Worm (Caenorhabditis elegans): Measurements from ENCODE around the gene ZC504.1.

ZC504.1 gene

DNA sequence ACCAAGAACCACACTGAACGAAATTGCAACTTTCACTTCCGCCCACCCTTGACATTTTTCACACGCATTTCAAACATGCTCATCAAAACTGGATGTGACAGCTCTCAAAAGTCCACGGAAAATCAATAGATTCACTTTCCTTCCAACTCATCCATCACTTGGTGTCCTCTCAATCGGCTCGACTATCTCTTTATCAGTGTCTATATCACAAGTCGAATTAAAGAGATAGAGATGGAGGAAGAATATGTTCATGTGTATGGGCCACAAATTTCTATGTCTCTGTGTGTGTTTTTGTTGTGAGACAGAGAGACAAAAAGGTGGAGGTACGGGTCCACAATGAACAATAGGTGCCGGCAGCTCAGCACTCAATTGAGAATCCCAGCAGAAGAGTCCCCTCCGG is 3.6 kb downstream of the ZC504.1 start:
- TF ChIP-seq unc-3 (GFP tag; conservative IDR thresholded peaks at IDR 0.05) (no peak), unc-3 (tag; optimal IDR thresholded peaks at IDR 0.05) (no peak), dmd-4 (tag; optimal IDR thresholded peaks at IDR 0.05; ENCODE audit: borderline replicate concordance) (no peak), C08G9.2 (tag; optimal IDR thresholded peaks at IDR 0.05) (no peak), rnt-1 (tag; optimal IDR thresholded peaks at IDR 0.05) (peak; percentile 70), fax-1 (tag; optimal IDR thresholded peaks at IDR 0.05) (no peak), lim-6 (tag; optimal IDR thresholded peaks at IDR 0.05) (no peak), zip-5 (tag; optimal IDR thresholded peaks at IDR 0.05) (no peak), dve-1 (tag; optimal IDR thresholded peaks at IDR 0.05) (no peak), elt-2 (tag; optimal IDR thresholded peaks at IDR 0.05) (no peak), unc-42 (tag; optimal IDR thresholded peaks at IDR 0.05) (no peak), tbx-7 (tag; optimal IDR thresholded peaks at IDR 0.05) (no peak), pag-3 (tag; optimal IDR thresholded peaks at IDR 0.05; ENCODE audit: borderline replicate concordance) (no peak), ceh-34 (tag; optimal IDR thresholded peaks at IDR 0.05) (no peak), ceh-6 (GFP tag; optimal IDR thresholded peaks at IDR 0.05) (no peak), ceh-9 (tag; optimal IDR thresholded peaks at IDR 0.05) (no peak), ceh-18 (tag; optimal IDR thresholded peaks at IDR 0.05) (peak; percentile 81), hlh-13 (GFP tag; optimal IDR thresholded peaks at IDR 0.05) (no peak), ceh-14 (tag; optimal IDR thresholded peaks at IDR 0.05) (no peak), unc-55 (GFP tag; optimal IDR thresholded peaks at IDR 0.05) (peak; percentile 64), T23F11.4 (GFP tag; optimal IDR thresholded peaks at IDR 0.05) (no peak)

DNA sequence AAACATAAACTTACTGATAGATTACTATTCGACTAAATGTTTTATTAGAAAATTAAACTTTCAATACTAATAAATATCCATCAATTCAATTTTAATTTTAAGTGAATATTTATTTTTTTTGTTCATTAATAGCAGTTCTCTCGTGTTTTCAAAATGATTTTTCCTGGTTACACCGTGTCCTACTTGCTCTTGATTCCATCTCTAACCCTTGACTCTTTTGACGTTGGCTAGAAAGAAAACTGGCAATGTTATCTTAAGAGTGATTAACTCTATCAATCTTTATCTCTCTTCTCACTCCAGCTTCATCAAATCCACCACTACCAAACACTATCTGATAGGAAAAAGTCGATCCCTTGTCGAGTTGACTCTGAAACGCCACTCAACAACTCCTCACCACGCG is 5.5 kb downstream of the ZC504.1 start, which contains the start of gene acr-8:
acr-8 (plus strand) TSS at position 301 of the 400 bp plus-strand sequence.
- no peak for TF ChIP-seq ceh-9 (tag; optimal IDR thresholded peaks at IDR 0.05)

DNA sequence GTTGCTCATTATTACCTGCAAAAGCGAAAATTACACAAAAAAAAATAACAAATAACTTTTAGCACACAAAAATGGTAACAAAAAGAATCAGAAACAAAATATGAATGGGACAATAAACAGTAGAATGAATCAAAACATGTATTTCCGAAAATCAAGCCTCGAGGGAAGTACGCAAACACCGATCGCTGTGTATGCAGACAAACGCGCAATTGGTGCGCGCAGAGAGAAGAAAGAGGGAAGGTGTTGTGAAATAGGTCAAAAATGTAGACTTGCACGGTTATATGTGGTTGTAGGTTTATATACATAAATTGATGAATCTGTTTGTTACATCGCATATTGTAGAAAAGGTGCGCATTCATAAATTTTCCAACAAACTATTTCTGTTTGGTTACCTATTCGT is 12.8 kb downstream of the ZC504.1 start, which contains the start of gene cdk-11.2:
cdk-11.2 (minus strand) TSS at position 23 of the 400 bp plus-strand sequence.
- TF ChIP-seq unc-55 (GFP tag; optimal IDR thresholded peaks at IDR 0.05) (peak; percentile 6), mec-3 (tag; optimal IDR thresholded peaks at IDR 0.05; ENCODE audit: borderline replicate concordance) (no peak), nfya-1 (tag; optimal IDR thresholded peaks at IDR 0.05) (peak; percentile 66), pag-3 (tag; optimal IDR thresholded peaks at IDR 0.05; ENCODE audit: borderline replicate concordance) (no peak), nhr-11 (tag; optimal IDR thresholded peaks at IDR 0.05) (no peak), ceh-34 (tag; optimal IDR thresholded peaks at IDR 0.05) (no peak), tbx-2 (tag; optimal IDR thresholded peaks at IDR 0.05) (peak; percentile 7), ceh-31 (tag; optimal IDR thresholded peaks at IDR 0.05) (peak; percentile 11), odd-2 (tag; optimal IDR thresholded peaks at IDR 0.05) (no peak)

DNA sequence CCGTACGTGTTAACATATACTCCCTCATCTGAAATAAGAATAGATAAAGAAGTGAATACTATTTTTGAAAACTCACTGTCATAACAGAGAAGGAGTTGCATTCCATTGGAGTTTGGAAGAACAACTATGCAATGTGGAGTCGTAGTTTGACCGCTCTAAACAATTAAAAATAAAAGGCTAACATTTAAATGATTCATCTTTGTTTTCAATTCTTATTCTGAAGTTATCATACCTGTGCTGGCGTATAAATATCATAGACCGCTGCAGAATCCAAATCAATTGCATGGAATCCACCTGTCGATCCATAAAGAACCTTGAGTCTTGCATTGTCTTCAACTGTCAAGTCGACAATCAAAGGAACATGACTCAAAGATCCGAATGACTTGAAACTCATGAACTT is 15.8 kb downstream of the ZC504.1 start:
- TF ChIP-seq ama-1 (optimal IDR thresholded peaks at IDR 0.05) (no peak), unc-3 (GFP tag; conservative IDR thresholded peaks at IDR 0.05) (no peak), unc-3 (tag; optimal IDR thresholded peaks at IDR 0.05) (no peak), ceh-18 (tag; optimal IDR thresholded peaks at IDR 0.05) (no peak), ceh-19 (GFP tag; optimal IDR thresholded peaks at IDR 0.05) (no peak), gmeb-2 (tag; optimal IDR thresholded peaks at IDR 0.05) (no peak), ceh-14 (tag; optimal IDR thresholded peaks at IDR 0.05) (no peak), sox-4 (tag; optimal IDR thresholded peaks at IDR 0.05) (no peak), tbx-7 (tag; optimal IDR thresholded peaks at IDR 0.05) (no peak), nhr-11 (tag; optimal IDR thresholded peaks at IDR 0.05) (no peak), elt-4 (tag; optimal IDR thresholded peaks at IDR 0.05) (no peak), ceh-31 (tag; optimal IDR thresholded peaks at IDR 0.05) (no peak), lin-11 (tag; optimal IDR thresholded peaks at IDR 0.05) (no peak), odd-2 (tag; optimal IDR thresholded peaks at IDR 0.05) (no peak), F13H6.1 (tag; optimal IDR thresholded peaks at IDR 0.05) (no peak), pax-1 (tag; optimal IDR thresholded peaks at IDR 0.05) (no peak)

DNA sequence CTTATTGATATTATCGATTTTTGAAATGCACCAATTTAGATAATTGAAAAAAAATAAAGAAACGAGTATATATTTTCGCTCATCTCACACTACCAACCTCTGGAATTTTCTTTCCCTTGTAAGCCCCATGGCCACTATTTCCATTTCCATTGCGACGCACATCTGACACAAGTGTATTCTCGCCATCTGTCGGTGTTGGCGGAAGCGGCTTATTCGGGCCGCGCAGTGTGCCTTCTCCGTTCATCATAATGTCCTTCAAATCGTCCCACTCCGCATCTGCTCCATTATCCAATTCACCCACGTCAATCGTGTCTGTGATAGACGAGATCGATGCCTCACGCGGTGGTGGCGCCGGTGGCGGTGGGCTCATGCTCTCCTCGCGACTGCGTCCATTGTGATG is 17.8 kb downstream of the ZC504.1 start:
- TF ChIP-seq ttx-3 (tag; optimal IDR thresholded peaks at IDR 0.05) = no peak
- no peak for TF ChIP-seq pax-1 (tag; optimal IDR thresholded peaks at IDR 0.05)
- no peak for TF ChIP-seq F13H6.1 (tag; optimal IDR thresholded peaks at IDR 0.05)
- no peak for TF ChIP-seq eyg-1 (tag; optimal IDR thresholded peaks at IDR 0.05)
- no peak for TF ChIP-seq Y22D7AL.16 (tag; optimal IDR thresholded peaks at IDR 0.05)
- no peak for TF ChIP-seq hlh-6 (tag; optimal IDR thresholded peaks at IDR 0.05)
- TF ChIP-seq pha-2 (tag; optimal IDR thresholded peaks at IDR 0.05) = no peak
- no peak for TF ChIP-seq npax-4 (tag; optimal IDR thresholded peaks at IDR 0.05)
- TF ChIP-seq pag-3 (tag; optimal IDR thresholded peaks at IDR 0.05; ENCODE audit: borderline replicate concordance) = no peak
- no peak for TF ChIP-seq sdc-2 (tag; optimal IDR thresholded peaks at IDR 0.05)
- no peak for TF ChIP-seq ceh-31 (tag; optimal IDR thresholded peaks at IDR 0.05)
- no peak for TF ChIP-seq syd-9 (tag; optimal IDR thresholded peaks at IDR 0.05)

Measured in whole organism, late embryonic.